Fruit fly (Drosophila melanogaster): ENCODE measurements around the gene CG9801.

Gene CG9801

DNA sequence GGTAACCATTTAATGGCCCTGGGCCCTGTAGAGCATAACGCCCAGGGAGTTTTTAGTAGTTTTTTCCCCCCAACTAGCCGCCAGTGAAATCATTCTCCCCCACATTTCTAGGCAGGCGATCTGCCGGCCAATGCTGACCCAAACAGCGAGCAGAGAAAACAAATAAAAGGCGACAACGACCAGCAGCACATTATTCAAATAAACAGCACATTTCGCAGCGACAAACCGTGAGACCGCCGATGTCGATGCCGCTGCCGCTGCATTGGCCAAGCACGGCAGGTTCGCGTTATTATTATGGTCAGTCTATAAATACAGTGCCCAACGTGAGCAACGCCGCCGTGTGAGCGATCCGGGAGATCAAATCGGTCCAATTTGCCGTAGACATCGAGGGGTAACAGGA lies 28.6 kb downstream of the CG9801 start, which contains the start of gene CG11760:
CG11760 (plus strand) TSS at position 301 of the 400 bp plus-strand sequence.
- TF ChIP-seq CG8478 (optimal IDR thresholded peaks at IDR 0.05) (no peak), CTCF (optimal IDR thresholded peaks at IDR 0.05) (no peak)

DNA sequence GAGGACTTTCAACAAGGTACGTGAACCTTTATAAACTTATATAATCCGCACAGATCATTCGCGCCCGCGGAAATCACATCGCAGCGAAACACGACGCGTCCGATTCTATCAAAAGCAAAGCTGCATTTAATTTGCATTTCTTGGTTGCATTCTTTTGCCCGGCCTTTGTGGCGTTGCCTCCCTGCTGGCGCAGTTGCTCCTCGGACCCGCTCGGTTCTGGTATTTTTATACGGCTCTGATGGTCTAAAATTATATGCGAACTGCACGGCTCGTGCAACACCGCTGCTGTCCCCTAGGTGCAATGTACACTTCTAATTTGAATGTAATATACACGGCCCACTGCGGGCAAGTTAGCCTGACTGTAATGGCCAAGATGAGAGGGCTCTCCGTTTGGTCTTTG lies 29.1 kb downstream of the CG9801 start, which contains the start of gene Cks85A:
Cks85A (minus strand) TSS at position 101 of the 400 bp plus-strand sequence.
- TF ChIP-seq CTCF (optimal IDR thresholded peaks at IDR 0.05), result no peak
- no peak for TF ChIP-seq CG8478 (optimal IDR thresholded peaks at IDR 0.05)

DNA sequence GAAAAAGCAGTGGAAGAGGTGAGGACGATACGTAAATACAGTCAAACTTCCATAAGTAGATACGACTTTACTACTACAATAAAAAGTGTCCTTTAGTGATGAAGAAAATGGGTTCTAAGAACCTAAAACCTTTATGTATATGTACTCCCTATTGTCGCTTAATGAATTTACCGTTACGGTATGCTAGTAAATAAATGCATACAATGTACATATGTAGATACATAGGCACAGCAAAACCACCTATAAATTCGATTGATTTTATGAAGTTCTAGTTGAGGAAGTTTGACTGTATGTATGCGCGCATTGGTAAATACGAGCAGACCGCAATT lies 31.0 kb downstream of the CG9801 start:
- no peak for TF ChIP-seq CTCF (optimal IDR thresholded peaks at IDR 0.05)
- no peak for TF ChIP-seq CG8478 (optimal IDR thresholded peaks at IDR 0.05)

DNA sequence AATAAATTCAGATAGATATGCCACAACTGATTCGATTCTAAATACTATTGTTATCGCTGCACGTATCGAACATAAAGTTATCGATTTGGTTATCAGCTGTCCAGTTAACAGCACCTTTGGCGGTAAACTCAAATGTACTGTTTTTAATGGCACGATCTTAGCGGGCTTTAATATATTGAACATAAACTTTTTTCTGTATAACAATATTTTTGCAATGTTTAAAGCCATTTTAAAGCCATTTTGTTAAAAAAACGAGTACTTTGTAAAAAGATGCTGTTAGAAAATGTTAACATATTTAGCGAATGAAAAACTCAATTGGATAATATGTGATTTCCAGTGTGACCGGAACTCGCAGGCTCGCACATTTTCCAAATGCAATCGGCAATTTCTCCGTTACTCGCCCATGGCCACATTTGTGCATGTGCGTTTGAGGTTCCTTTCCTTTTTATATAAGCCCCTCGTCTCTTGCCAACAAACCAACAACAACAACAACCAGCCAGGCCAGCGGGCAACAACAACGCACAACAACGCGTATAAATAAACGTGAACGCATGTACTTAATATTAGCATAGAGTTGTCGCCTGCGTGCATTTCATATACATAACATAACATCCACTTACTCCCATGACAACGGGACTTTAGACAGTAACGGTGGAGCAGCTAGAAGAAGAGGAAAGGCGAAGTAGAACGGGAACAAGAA lies 31.5 kb downstream of the CG9801 start, which contains the start of gene TMEM216:
TMEM216 (plus strand) TSS at position 393 of the 700 bp plus-strand sequence.
- TF ChIP-seq CTCF (optimal IDR thresholded peaks at IDR 0.05) (peak in 1 of 2 experiments; percentile 19), CG8478 (optimal IDR thresholded peaks at IDR 0.05) (no peak)

DNA sequence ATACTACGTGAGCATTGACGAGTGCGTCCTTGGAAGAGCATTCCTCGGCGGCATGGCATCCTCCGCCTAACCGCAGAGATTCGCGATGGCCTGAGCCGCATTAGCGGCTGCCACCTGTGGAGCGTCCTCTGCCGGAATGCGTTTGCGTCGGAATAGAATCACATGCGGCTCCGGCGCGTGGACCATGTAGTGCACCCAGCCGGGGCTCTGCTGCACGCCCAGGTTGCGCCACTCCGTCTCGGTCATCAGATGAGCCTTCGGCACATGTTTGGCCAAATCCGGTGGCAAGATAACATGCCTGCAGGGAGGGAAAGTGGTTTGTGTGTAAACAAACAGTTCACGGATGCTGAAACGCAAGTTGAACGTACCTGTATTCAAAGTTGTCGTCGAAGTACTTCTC lies 32.1 kb downstream of the CG9801 start:
- TF ChIP-seq CTCF (optimal IDR thresholded peaks at IDR 0.05) (peak in 1 of 2 experiments; percentile 22), CG8478 (optimal IDR thresholded peaks at IDR 0.05) (no peak)

DNA sequence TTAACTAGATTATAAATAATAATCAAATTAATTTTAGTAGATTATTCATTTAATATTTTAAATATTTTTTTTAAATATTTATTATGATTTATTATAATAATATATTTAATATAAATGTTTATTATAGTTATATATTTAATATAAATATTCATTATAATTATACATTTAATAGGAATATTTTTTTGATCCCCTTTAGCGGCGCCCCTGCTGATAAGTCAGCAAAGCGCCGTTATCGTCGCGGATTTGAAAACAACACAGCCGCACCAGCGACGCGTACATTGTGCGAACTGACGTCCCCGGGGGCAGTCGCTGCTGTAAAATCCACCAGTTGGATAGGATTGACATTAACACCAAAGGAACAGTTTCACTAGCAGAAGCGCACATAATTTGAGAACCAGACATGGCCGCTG lies 34.7 kb downstream of the CG9801 start, which contains the start of gene CG8112:
CG8112 (plus strand) TSS at position 212 of the 410 bp plus-strand sequence.
- TF ChIP-seq CG8478 (optimal IDR thresholded peaks at IDR 0.05) (no peak), CTCF (optimal IDR thresholded peaks at IDR 0.05) (no peak)

DNA sequence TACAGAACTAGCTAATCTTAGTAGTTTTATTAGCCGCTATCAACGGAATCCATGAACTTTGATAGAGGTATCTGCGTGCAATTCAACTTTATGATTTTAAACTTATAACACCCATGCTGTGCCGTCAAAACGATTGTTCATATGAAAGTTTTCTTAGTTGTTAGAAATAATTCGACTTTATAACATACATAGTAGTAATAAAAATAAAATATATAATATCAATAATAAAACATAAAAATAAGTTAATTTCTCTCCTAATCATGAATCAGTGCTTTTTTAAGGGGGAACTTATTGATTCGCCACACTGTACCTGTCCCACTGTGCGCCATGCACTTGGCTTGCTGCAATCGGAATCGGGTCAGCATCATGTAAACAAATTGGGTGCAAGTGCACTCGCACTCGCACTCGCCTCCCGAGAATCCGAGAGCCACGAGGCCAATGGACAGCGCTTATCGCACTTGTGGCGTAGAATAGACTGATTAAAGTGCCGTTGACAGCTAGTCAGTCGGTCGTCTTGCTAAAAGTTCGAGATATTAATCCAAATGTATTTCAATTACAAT lies 35.5 kb downstream of the CG9801 start:
- TF ChIP-seq CTCF (optimal IDR thresholded peaks at IDR 0.05), result no peak
- TF ChIP-seq CG8478 (optimal IDR thresholded peaks at IDR 0.05), result no peak

DNA sequence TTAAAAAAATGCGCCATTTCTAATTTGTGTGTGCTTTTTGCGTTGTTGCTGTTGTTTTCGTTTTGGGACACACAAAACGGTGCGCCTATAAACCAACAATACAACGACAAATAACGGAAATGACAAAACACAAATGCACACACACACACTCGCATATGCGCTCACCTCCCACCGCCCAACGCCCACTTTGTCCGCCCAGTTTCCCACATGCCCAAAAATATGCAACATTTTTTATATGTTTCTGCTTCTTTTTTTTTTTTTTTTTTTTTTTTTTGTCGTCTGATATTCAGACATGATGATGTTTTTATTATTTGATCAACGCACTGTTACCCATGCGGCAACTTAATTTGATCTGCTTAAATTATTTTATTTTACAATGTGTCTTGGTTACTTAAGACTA lies 40.3 kb downstream of the CG9801 start:
- no peak for TF ChIP-seq CG8478 (optimal IDR thresholded peaks at IDR 0.05)
- TF ChIP-seq CTCF (optimal IDR thresholded peaks at IDR 0.05), result no peak

DNA sequence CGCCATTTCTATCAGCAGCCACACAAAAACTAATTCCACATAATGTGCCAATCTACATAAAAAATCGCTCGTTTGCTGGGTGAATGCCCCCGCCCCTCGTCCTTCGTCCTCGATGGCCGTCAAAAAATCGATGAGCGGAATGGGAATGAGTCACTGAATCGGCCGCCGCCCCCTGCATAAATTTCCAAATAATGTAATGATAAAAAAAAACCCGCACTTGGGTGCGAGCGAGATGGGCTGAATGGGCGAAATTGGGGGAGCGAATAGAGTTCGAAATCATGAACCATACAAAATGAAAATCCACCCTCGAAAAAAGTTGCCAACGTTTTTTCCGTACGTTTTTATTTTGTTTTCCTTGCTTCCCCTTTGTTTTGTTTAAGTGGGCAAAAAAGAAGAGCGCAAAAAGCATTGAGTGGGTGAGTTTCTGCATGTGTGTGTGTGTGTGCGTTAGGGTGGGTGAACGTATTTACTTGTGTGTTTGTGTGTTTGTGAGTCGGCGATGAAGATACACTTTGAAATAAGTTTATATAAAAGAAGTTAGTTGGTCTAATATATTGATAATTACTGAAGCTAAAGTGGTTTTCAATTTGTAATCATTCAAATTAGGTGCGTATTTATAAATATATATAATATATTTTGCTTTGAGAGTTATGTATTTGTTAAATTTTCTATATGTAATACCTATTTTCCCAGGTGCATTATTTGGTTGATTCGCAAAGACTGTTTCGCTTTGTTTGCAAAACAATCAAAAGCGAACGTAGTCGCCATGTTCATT lies 42.0 kb downstream of the CG9801 start:
- no peak for TF ChIP-seq CG8478 (optimal IDR thresholded peaks at IDR 0.05)
- no peak for TF ChIP-seq CTCF (optimal IDR thresholded peaks at IDR 0.05)

DNA sequence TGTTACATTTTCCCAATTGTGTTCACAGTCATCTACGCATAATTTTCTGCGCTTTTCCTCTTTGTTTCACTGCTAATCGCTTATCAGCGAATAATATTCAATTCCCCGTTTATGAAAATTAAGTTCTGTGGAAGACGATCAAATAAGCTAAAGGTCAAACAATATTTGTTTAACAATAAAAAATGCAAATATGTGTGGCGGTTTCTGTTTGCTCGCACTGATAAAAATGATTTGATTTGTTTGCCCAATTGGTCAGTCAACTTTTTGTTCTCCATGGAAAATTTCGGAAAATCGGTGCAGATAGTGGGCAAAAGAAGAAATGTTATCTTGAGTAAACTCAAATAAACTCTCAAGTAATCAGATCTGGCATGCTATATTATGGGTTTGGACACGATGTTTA lies 42.8 kb downstream of the CG9801 start:
- TF ChIP-seq CTCF (optimal IDR thresholded peaks at IDR 0.05), result no peak
- no peak for TF ChIP-seq CG8478 (optimal IDR thresholded peaks at IDR 0.05)

DNA sequence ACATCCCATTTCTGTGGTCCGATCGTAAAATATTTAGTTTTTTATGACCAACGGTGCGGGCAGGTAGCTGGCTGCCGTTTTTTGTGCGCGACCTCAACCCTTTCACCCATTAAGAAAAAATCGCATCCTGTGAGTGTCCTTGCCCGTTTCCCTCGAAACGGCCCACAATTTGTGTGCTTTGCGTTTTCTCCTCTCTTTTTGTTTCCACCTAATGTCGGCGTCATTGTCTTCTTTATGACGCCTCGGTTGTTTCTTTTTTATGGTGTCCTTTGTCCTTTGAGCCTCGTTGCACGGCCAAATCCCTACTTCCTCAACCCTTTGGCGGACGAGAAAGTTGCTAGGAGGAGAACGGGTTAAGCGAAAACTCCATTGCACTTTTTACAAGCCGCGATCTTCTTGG lies 46.3 kb downstream of the CG9801 start:
- no peak for TF ChIP-seq CG8478 (optimal IDR thresholded peaks at IDR 0.05)
- TF ChIP-seq CTCF (optimal IDR thresholded peaks at IDR 0.05), result no peak

DNA sequence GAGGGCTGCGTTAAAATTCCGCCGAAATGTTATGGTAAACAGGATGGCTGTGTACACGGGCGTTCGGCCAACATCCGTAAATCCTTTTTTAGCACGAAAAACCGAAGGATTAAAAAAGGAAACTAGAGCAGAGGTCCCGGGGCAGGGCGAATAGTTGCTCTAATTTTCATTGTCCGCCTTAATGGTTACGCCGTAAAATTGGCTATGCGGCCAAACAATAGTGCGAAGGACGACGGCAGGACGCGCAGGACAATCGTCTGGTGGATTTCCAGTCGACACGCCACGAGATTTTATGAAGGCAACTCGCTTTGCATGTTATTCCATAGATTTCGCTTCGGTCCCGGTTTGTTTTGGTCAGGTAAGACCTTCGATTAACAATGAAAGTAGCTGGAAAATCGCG lies 46.8 kb downstream of the CG9801 start:
- no peak for TF ChIP-seq CTCF (optimal IDR thresholded peaks at IDR 0.05)
- no peak for TF ChIP-seq CG8478 (optimal IDR thresholded peaks at IDR 0.05)

DNA sequence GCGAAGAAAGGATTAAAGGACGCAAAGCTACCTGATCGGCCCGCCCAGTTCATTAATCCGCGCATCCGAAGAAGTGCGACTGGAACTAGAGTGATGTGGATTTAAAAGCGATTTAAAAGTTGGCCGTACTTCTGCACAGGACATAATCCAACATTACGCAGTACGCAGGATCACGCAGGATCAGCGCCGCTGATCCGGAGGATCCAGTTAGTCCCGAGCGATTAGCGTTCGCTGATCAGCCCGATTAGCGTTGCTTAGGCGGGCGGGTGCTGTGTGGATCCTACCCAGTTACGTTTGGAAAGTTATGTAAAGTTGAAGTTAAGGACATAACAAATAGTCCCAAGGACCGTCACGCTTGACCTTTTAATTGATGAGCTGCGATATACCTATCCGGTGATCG lies 48.2 kb downstream of the CG9801 start:
- TF ChIP-seq CTCF (optimal IDR thresholded peaks at IDR 0.05) (no peak), CG8478 (optimal IDR thresholded peaks at IDR 0.05) (no peak)

DNA sequence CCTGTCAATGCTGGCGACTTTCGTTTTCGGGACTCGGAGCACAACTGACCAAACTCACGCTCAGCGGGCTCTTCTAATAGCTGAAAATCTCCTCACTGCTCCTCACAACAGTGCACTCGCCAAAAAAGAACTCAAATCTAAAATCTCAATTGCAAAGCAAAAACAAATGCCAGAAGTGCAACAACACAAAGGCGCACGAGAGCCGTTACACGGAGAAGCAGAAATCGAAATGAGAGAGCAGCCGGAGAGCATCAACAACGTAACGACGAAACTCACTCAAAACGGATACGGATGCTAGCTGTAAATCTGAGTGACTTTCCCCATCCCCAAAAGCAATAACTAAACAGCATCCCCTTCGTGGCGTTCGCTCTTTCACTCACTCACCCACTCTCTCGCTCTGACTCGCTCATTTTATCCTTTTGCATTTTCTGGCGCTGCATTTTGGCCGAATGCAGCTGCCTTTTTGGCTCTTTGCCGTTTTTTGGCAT lies 49.7 kb downstream of the CG9801 start, which contains the start of gene hb:
hb (minus strand) TSS at position 51 of the 488 bp plus-strand sequence.
- TF ChIP-seq CTCF (optimal IDR thresholded peaks at IDR 0.05), result no peak
- TF ChIP-seq CG8478 (optimal IDR thresholded peaks at IDR 0.05), result no peak

DNA sequence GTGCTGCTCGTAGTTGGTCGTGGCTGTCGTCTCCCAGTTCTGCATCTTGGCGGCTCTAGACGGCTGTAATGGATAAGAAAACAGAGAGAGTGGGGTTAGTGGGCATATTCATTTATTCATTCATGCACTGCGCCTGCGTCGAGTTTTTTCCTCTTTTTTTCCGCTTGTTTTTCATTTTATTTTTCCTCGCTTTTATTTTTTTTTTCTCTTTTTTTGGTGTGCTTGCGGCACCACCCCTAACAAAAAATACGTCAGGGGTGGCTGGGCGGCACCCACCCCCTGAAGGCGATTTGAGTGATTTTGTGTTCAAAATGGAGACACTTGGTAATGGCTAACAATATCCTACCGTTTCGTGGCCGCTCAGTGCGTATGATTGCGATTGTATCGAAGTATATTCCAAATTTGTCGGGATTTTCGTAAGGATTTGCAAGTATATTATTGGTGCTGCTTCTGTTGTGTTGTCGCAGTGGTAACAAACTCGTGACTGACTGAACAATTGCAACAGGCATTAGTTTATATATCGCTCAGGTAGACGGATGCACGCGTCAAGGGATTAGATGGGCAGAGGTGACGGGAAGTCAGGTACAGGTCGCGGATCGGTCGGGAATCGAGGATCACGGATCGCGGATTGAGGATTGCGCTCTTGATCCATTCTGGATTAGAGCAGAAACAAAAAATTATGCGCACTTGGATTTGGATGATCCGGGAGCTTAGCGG lies 53.2 kb downstream of the CG9801 start:
- TF ChIP-seq CTCF (optimal IDR thresholded peaks at IDR 0.05) (no peak), CG8478 (optimal IDR thresholded peaks at IDR 0.05) (no peak)
